Worm (Caenorhabditis elegans) whole organism, L1 larva: Measurements from ENCODE around the gene ubc-21.
A peak's percentile ranks its signal among the peaks of the same experiment; 100 is the strongest.

Experiments used
- C34B4.2 ChIP-seq: sonication (generic microtip); optimal IDR thresholded peaks from 2 replicates; lab custom pipeline; 2017; ENCODE audit warnings: mild to moderate bottlenecking, missing genetic modification characterization, missing compliant biosample characterization
- aly-2 ChIP-seq: fragments of 150-350 bp; optimal IDR thresholded peaks from 2 replicates; lab custom pipeline; 2014; ENCODE audit warnings: missing biosample characterization, missing genetic modification characterization
- ama-1 ChIP-seq: fragments of 150-350 bp; optimal IDR thresholded peaks from 2 replicates; lab custom pipeline; 2014
- dpl-1 ChIP-seq, 3 experiments: fragments of 150-350 bp in 2 of 3; sonication (generic microtip) in 1 of 3; optimal IDR thresholded peaks; 2 replicates each; lab custom pipeline; 2014 to 2017; ENCODE audit warnings: missing biosample characterization in 3 of 3, missing genetic modification characterization in 3 of 3, missing genetic modification reagents in 3 of 3
- dsc-1 ChIP-seq: sonication (generic microtip); optimal IDR thresholded peaks from 2 replicates; lab custom pipeline; 2016; ENCODE audit warnings: mild to moderate bottlenecking, missing genetic modification characterization, missing compliant biosample characterization
- egl-27 ChIP-seq, 2 experiments: fragments of 150-350 bp in 1 of 2; sonication (generic microtip); optimal IDR thresholded peaks; 3 replicates each; lab custom pipeline; 2017 to 2018; ENCODE audit warnings: missing biosample characterization in 2 of 2, missing genetic modification characterization in 2 of 2, missing genetic modification reagents in 2 of 2
- elt-2 ChIP-seq: sonication (generic microtip); optimal IDR thresholded peaks from 2 replicates; lab custom pipeline; 2016; ENCODE audit warnings: missing genetic modification characterization, mild to moderate bottlenecking, inconsistent platforms, missing compliant biosample characterization, missing genetic modification reagents
- ets-5 ChIP-seq: fragments of 200-800 bp; sonication (Bioruptor generic); IDR thresholded peaks from 2 replicates; pipeline ENCODE4 v1.3.6; 2022; ENCODE audit warnings: missing genetic modification characterization, missing compliant biosample characterization
- fkh-10 ChIP-seq: sonication (generic microtip); optimal IDR thresholded peaks from 2 replicates; lab custom pipeline; 2017; ENCODE audit warnings: missing biosample characterization, missing genetic modification reagents, missing genetic modification characterization
- fkh-8 ChIP-seq: sonication (generic microtip); optimal IDR thresholded peaks from 2 replicates; lab custom pipeline; 2016; ENCODE audit warnings: mild to moderate bottlenecking, missing genetic modification characterization, missing compliant biosample characterization
- grh-1 ChIP-seq: fragments of 200-800 bp; sonication (Bioruptor generic); IDR thresholded peaks from 2 replicates; pipeline ENCODE4 v1.3.6; 2022; ENCODE audit warnings: missing genetic modification reagents, missing genetic modification characterization, missing compliant biosample characterization
- hlh-17 ChIP-seq: fragments of 200-800 bp; sonication (Bioruptor generic); optimal IDR thresholded peaks from 2 replicates; lab custom pipeline; 2018; ENCODE audit warnings: missing genetic modification characterization, mild to moderate bottlenecking, missing compliant biosample characterization, moderate library complexity, borderline replicate concordance
- hpl-2 ChIP-seq: fragments of 150-350 bp; optimal IDR thresholded peaks from 2 replicates; lab custom pipeline; 2014; ENCODE audit warnings: missing biosample characterization, missing genetic modification reagents, missing genetic modification characterization
- irx-1 ChIP-seq: sonication (generic microtip); optimal IDR thresholded peaks from 2 replicates; lab custom pipeline; 2016; ENCODE audit warnings: missing genetic modification characterization, missing compliant biosample characterization
- isw-1 ChIP-seq: fragments of 200-800 bp; sonication (Bioruptor generic); IDR thresholded peaks from 2 replicates; pipeline ENCODE4 v1.3.6; 2022; ENCODE audit warnings: missing genetic modification characterization, missing compliant biosample characterization
- jun-1 ChIP-seq: fragments of 150-350 bp; optimal IDR thresholded peaks from 2 replicates; lab custom pipeline; 2014; ENCODE audit warnings: missing biosample characterization, missing genetic modification reagents, missing genetic modification characterization
- lin-13 ChIP-seq: fragments of 150-350 bp; optimal IDR thresholded peaks from 2 replicates; lab custom pipeline; 2014; ENCODE audit warnings: missing biosample characterization, missing genetic modification reagents, missing genetic modification characterization
- lin-15B ChIP-seq: fragments of 150-350 bp; sonication (generic microtip); optimal IDR thresholded peaks from 3 replicates; lab custom pipeline; 2014; ENCODE audit warnings: missing biosample characterization, missing genetic modification characterization
- lsy-2 ChIP-seq, 2 experiments: fragments of 150-350 bp; optimal IDR thresholded peaks; 2 replicates each; lab custom pipeline; 2014; ENCODE audit warnings: missing biosample characterization in 2 of 2, missing genetic modification characterization in 2 of 2
- mdl-1 ChIP-seq, 2 experiments: fragments of 150-350 bp; optimal IDR thresholded peaks; 2 replicates each; lab custom pipeline; 2014 to 2017; ENCODE audit warnings: missing biosample characterization in 2 of 2, missing genetic modification characterization in 2 of 2, inconsistent platforms in 1 of 2
- mef-2 ChIP-seq: fragments of 150-350 bp; optimal IDR thresholded peaks from 2 replicates; lab custom pipeline; 2014; ENCODE audit warnings: missing biosample characterization, missing genetic modification characterization
- nhr-11 ChIP-seq: fragments of 150-350 bp; optimal IDR thresholded peaks from 2 replicates; lab custom pipeline; 2014; ENCODE audit warnings: missing biosample characterization, missing genetic modification characterization
- nhr-12 ChIP-seq: sonication (generic microtip); optimal IDR thresholded peaks from 2 replicates; lab custom pipeline; 2017; ENCODE audit warnings: missing biosample characterization, missing genetic modification characterization
- nhr-20 ChIP-seq: sonication (generic microtip); optimal IDR thresholded peaks from 2 replicates; lab custom pipeline; 2016; ENCODE audit warnings: mild to moderate bottlenecking, missing genetic modification characterization, missing compliant biosample characterization
- nhr-237 ChIP-seq: fragments of 150-350 bp; optimal IDR thresholded peaks from 2 replicates; lab custom pipeline; 2014; ENCODE audit warnings: missing biosample characterization, missing genetic modification characterization
- nhr-28 ChIP-seq: fragments of 150-350 bp; optimal IDR thresholded peaks from 2 replicates; lab custom pipeline; 2014; ENCODE audit warnings: missing biosample characterization, missing genetic modification characterization
- nhr-47 ChIP-seq: sonication (generic microtip); optimal IDR thresholded peaks from 2 replicates; lab custom pipeline; 2016; ENCODE audit warnings: mild to moderate bottlenecking, missing genetic modification characterization, moderate library complexity, missing compliant biosample characterization
- nhr-71 ChIP-seq: sonication (generic microtip); optimal IDR thresholded peaks from 2 replicates; lab custom pipeline; 2016; ENCODE audit warnings: mild to moderate bottlenecking, missing genetic modification characterization, moderate library complexity, missing compliant biosample characterization
- nhr-76 ChIP-seq: sonication (generic microtip); optimal IDR thresholded peaks from 2 replicates; lab custom pipeline; 2017; ENCODE audit warnings: missing biosample characterization, missing genetic modification characterization
- nhr-84 ChIP-seq: sonication (generic microtip); optimal IDR thresholded peaks from 2 replicates; lab custom pipeline; 2017; ENCODE audit warnings: missing biosample characterization, missing genetic modification characterization
- nhr-85 ChIP-seq: sonication (generic microtip); peaks from one replicate; lab custom pipeline; 2016; ENCODE audit warnings: missing genetic modification characterization, inconsistent platforms, missing compliant biosample characterization
- nhr-90 ChIP-seq: sonication (generic microtip); optimal IDR thresholded peaks from 2 replicates; lab custom pipeline; 2016; ENCODE audit warnings: mild to moderate bottlenecking, missing genetic modification characterization, missing compliant biosample characterization; ENCODE audit not compliant: poor library complexity
- pax-3 ChIP-seq: fragments of 200-800 bp; sonication (Bioruptor generic); optimal IDR thresholded peaks from 2 replicates; lab custom pipeline; 2018; ENCODE audit warnings: mild to moderate bottlenecking, missing genetic modification characterization, moderate library complexity, missing compliant biosample characterization
- pqm-1 ChIP-seq: sonication (generic microtip); optimal IDR thresholded peaks from 3 replicates; lab custom pipeline; 2017; ENCODE audit warnings: missing biosample characterization, missing genetic modification characterization
- rnt-1 ChIP-seq: sonication (generic microtip); optimal IDR thresholded peaks from 2 replicates; lab custom pipeline; 2016; ENCODE audit warnings: mild to moderate bottlenecking, missing genetic modification characterization, moderate library complexity, missing compliant biosample characterization
- snu-23 ChIP-seq: sonication (generic microtip); optimal IDR thresholded peaks from 2 replicates; lab custom pipeline; 2016; ENCODE audit warnings: missing genetic modification characterization, missing compliant biosample characterization
- sptf-1 ChIP-seq: fragments of 150-350 bp; optimal IDR thresholded peaks from 2 replicates; lab custom pipeline; 2014; ENCODE audit warnings: missing biosample characterization, missing genetic modification characterization
- swsn-7 ChIP-seq: sonication (generic microtip); optimal IDR thresholded peaks from 2 replicates; lab custom pipeline; 2016; ENCODE audit warnings: missing genetic modification characterization, missing compliant biosample characterization
- unc-130 ChIP-seq: fragments of 150-350 bp; optimal IDR thresholded peaks from 2 replicates; lab custom pipeline; 2017; ENCODE audit warnings: missing biosample characterization, missing genetic modification characterization, inconsistent platforms
- unc-30 ChIP-seq: sonication (generic microtip); optimal IDR thresholded peaks from 2 replicates; lab custom pipeline; 2017; ENCODE audit warnings: missing biosample characterization, missing genetic modification characterization
- unc-62 ChIP-seq: fragments of 150-350 bp; optimal IDR thresholded peaks from 2 replicates; lab custom pipeline; 2014; ENCODE audit warnings: missing biosample characterization, missing genetic modification reagents, missing genetic modification characterization
- unc-86 ChIP-seq: sonication (generic microtip); optimal IDR thresholded peaks from 2 replicates; lab custom pipeline; 2016; ENCODE audit warnings: missing genetic modification characterization, missing compliant biosample characterization
- unc-98 ChIP-seq: fragments of 200-800 bp; sonication (Bioruptor generic); IDR thresholded peaks from 2 replicates; pipeline ENCODE4 v1.3.6; 2022; ENCODE audit warnings: missing genetic modification characterization, missing compliant biosample characterization
- xbp-1 ChIP-seq: sonication (generic microtip); optimal IDR thresholded peaks from 2 replicates; lab custom pipeline; 2016; ENCODE audit warnings: missing genetic modification characterization, missing compliant biosample characterization
- zip-4 ChIP-seq: fragments of 200-800 bp; sonication (Bioruptor generic); optimal IDR thresholded peaks from 2 replicates; lab custom pipeline; 2018; ENCODE audit warnings: mild to moderate bottlenecking, missing genetic modification characterization, moderate library complexity, missing compliant biosample characterization
- ztf-11 ChIP-seq, 2 experiments: sonication (generic microtip); optimal IDR thresholded peaks; 2 replicates each; lab custom pipeline; 2016 to 2017; ENCODE audit warnings: missing genetic modification characterization in 2 of 2, missing biosample characterization in 1 of 2, missing compliant biosample characterization in 1 of 2
- ztf-4 ChIP-seq: fragments of 150-350 bp; optimal IDR thresholded peaks from 2 replicates; lab custom pipeline; 2014; ENCODE audit warnings: missing biosample characterization, missing genetic modification characterization

The ubc-21 gene

DNA sequence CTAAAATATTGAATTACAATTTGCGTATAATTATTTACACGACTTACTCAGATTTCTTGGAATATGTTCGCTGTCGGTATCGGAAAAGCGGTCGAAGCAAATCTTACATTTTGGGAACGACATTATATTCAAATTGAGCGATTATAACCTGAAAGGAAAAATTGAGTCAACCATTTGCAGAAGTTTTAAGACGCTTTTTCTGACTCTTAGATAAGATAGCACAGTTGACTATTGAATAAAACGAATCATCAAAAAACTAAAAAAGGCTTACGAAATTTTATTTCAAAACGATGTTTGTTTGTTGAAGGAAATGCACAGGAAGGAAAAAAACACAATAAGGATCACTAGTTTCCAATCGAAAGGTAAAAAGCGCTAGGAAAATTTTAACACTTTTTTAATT is 41.1 kb upstream of the ubc-21 start, which contains the start of gene rcs-1:
TSS of gene rcs-1 (minus strand) at position 176 of the 400 bp plus-strand sequence.
- TF ChIP-seq dsc-1 (tag; lab: Kevin White, UChicago) (no peak), nhr-47 (tag; lab: Kevin White, UChicago) (no peak), unc-86 (no peak), unc-30 (tag; lab: Kevin White, UChicago) (no peak), grh-1 (GFP tag; lab: Robert Waterston, UW) (no peak), ztf-4 (no peak), pax-3 (tag; lab: Kevin White, UChicago) (no peak), dpl-1 (GFP tag; optimal IDR thresholded peaks at IDR 0.05; lab: Kevin White, UChicago) (no peak), ztf-11 (tag; optimal IDR thresholded peaks at IDR 0.05; lab: Kevin White, UChicago) (no peak), nhr-71 (tag; lab: Kevin White, UChicago) (no peak), mdl-1 (tag; optimal IDR thresholded peaks at IDR 0.05; lab: Kevin White, UChicago) (no peak), mef-2 (tag; lab: Kevin White, UChicago) (no peak), lsy-2 (tag; optimal IDR thresholded peaks at IDR 0.05; lab: Kevin White, UChicago) (no peak), hlh-17 (GFP tag; lab: Kevin White, UChicago) (no peak), nhr-11 (tag; lab: Kevin White, UChicago) (no peak)

DNA sequence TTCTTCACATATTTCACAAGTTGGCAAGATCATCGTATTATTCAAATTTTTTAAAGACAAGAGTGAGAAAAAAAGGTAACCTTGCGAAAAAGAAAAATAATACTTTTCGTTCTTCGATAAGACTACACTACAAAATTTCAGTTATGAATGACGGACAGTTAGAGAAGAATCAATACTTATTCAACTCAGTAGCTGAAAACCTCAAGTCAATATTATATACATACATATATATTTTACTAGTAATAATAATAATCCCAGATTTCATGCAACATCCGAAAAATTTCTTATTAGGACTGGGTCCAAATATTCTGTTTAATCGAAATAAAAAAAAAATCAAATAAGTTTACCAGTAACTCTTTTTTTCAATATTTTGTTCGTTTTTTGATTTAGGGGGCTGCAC is 38.3 kb upstream of the ubc-21 start, which contains the start of gene C28G1.6:
TSS of gene C28G1.6 (minus strand) at position 101 of the 400 bp plus-strand sequence.
- TF ChIP-seq elt-2 (tag; lab: Kevin White, UChicago) (peak; percentile 14), ztf-4 (no peak), hpl-2 (no peak), nhr-76 (tag; lab: Kevin White, UChicago) (no peak), nhr-12 (tag; lab: Kevin White, UChicago) (no peak)
- TF ChIP-seq, all 84 proteins: peak for 1

DNA sequence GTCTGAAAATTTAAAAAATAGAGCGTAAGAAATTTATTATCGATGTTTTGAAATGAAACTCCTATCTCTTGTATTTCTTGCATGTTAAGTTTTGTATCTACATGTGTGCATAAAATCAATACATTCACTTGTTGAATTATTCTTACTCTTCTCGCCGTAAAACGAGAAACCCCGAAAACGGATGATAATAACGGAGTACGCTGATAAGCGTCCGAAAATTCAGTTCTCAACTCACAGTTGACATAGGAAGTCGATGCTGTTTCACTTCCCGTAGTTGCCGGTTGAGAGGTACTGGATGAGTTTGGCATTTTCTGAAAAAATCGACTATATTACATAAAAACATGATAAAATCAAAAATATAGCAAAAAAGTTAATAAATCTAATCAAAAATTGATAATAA is 34.0 kb upstream of the ubc-21 start, which contains the start of gene sec-15:
TSS of gene sec-15 (minus strand) at position 311 of the 400 bp plus-strand sequence.
- TF ChIP-seq nhr-84 (tag; lab: Kevin White, UChicago): no peak

DNA sequence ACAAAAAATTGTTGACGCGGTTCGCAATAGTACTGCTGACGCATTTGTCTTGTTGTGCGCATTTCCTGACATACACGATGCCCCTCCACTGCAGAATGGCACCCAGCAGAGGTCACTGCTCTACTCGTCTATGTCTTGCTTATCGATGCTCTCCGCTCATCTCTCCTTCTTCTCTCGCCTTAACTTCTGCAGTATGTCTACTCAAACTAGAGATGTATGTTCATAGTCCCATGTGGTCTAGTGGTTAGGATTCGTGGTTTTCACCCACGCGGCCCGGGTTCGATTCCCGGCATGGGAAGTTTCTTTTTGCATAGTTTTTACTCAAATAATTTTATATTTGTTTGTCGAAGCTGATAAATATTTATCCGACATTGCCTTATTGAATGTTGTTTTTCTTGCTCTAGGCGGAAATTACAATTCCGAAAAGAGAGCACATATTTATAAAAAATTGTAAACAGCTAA is 33.5 kb upstream of the ubc-21 start, which contains the start of gene C28G1.2:
TSS of gene C28G1.2 (plus strand) at position 130 of the 462 bp plus-strand sequence.
- TF ChIP-seq fkh-10 (GFP tag; lab: Kevin White, UChicago): peak; percentile 92
- peak; percentile 93 for TF ChIP-seq irx-1 (tag; lab: Kevin White, UChicago)
- TF ChIP-seq nhr-71 (tag; lab: Kevin White, UChicago): peak; percentile 96
- TF ChIP-seq nhr-47 (tag; lab: Kevin White, UChicago): peak; percentile 96
- no peak for TF ChIP-seq unc-62
- TF ChIP-seq nhr-90: peak; percentile 95
- TF ChIP-seq aly-2 (tag; lab: Kevin White, UChicago): peak; percentile 86
- TF ChIP-seq unc-98 (GFP tag; lab: Robert Waterston, UW): peak; percentile 65; the same call in 1 of the 2 replicates
- TF ChIP-seq lin-13 (GFP tag; lab: Kevin White, UChicago): peak; percentile 74
- no peak for TF ChIP-seq sptf-1
- no peak for TF ChIP-seq nhr-28 (tag; lab: Kevin White, UChicago)
- peak; percentile 80 for TF ChIP-seq jun-1 (tag; lab: Kevin White, UChicago)
- peak; percentile 62 for TF ChIP-seq egl-27 (tag; optimal IDR thresholded peaks at IDR 0.05; lab: Kevin White, UChicago)
- TF ChIP-seq rnt-1 (tag; lab: Kevin White, UChicago): peak; percentile 90
- TF ChIP-seq fkh-8: peak; percentile 93
- TF ChIP-seq unc-130 (tag; lab: Kevin White, UChicago): peak; percentile 58
- TF ChIP-seq zip-4 (GFP tag; lab: Kevin White, UChicago): peak; percentile 78
- peak; percentile 98 for TF ChIP-seq snu-23 (GFP tag; lab: Kevin White, UChicago)
- TF ChIP-seq isw-1 (GFP tag; lab: Robert Waterston, UW): peak; percentile 83
- peak; percentile 95 for TF ChIP-seq nhr-20 (tag; lab: Kevin White, UChicago)
- peak; percentile 95 for TF ChIP-seq xbp-1 (tag; lab: Kevin White, UChicago)
- TF ChIP-seq ztf-4: peak; percentile 87
- TF ChIP-seq nhr-237 (tag; lab: Kevin White, UChicago): peak; percentile 84
- TF ChIP-seq ets-5: no peak
- no peak for TF ChIP-seq C34B4.2 (tag; lab: Kevin White, UChicago)
- TF ChIP-seq nhr-85 (tag; lab: Kevin White, UChicago): peak; percentile 96
- TF ChIP-seq swsn-7 (tag; lab: Kevin White, UChicago): peak; percentile 96
- TF ChIP-seq lin-15B (tag; lab: Kevin White, UChicago): peak; percentile 50
- TF ChIP-seq nhr-12 (tag; lab: Kevin White, UChicago): no peak
- TF ChIP-seq ama-1 (lab: Kevin White, UChicago): peak; percentile 32
- no peak for TF ChIP-seq pqm-1 (tag; lab: Kevin White, UChicago)
